Fruit fly (Drosophila melanogaster) whole organism, larva: Measurements from ENCODE around the gene ND-75.

Experiments
- noc ChIP-seq: fragments of 200-800 bp; sonication (Bioruptor generic); optimal IDR thresholded peaks from 3 replicates; lab custom pipeline; 2019; ENCODE audit warnings: missing biosample characterization, mild to moderate bottlenecking, missing genetic modification characterization, moderate library complexity

The ND-75 gene

dm6 chrX:8243966-8244895, 7.3 kb downstream of the ND-75 start, which contains the start of gene sni:
Gene sni, minus strand, starts transcription at chrX:8244016.
- peak; percentile 43 for TF ChIP-seq noc

dm6 chrX:8243251-8243650, 8.2 kb downstream of the ND-75 start:
- TF ChIP-seq noc, result no peak

DNA sequence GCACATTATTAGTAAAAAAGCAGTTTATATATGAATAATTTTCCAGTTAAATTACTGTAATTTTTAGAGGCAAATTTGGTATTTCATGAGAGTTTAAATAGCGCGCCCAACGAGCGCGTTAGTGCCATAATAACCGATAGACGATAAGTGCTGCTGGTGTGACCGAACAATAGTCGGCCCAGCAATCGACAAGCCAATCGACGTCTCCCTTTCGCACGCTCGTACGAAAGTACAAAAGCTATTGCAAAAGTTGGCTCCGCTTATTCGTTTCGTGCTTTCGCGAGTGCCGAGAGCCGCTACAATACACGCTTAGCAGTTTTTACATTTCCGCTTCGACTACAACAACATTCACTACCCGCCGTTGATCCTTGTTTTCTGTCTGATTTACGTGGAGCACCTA, 9.2 kb downstream of the ND-75 start, which contains the start of gene Trxr1:
Gene Trxr1 (plus strand): TSS at position 231 of the 400 bp plus-strand sequence.
- TF ChIP-seq noc, result peak; percentile 8

- TF ChIP-seq noc, result no peak
Measured at dm6 chrX:8240431-8240830, 11.1 kb downstream of the ND-75 start, which contains the start of gene CG2147. Gene CG2147, plus strand, starts transcription at chrX:8240684.

dm6 chrX:8233915-8234565, 17.4 kb downstream of the ND-75 start:
- TF ChIP-seq noc, result no peak

dm6 chrX:8233167-8233566, 18.3 kb downstream of the ND-75 start:
- TF ChIP-seq noc, result peak; percentile 77

DNA sequence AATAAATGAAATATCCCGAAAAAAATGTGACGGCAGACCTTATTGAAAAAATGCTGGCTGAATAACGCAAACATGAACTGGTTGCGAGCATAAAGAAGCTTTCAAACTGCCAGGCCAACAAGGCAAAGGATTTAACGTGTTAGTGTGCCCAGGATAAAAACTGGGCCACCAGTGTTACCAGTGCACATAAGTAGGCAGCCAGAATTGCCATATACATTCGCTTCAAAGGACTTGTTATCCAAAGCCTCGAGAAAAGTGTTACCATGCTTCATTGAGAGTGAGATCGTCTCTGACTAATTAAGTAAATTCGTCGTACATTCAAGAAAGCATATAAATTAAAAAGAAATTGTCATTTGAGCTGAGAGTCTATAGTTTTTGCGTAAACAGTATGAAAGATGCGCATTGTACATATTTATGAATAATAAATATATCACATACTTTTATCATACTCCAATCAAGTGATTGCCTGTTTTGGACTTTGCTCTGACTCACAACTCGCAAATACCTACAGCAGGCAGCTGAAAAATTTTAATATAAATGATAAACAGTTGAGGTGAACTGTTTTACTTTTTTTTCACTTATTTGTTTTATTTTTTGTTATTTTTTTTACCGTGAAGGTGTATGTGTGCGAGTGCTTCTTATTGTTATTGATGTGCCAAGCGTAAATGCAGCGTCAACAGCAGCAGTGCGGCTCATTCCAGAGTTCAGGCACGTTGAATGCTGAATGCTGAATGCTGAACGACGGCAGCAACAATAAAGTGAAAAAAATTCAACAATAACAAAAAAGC, 20.1 kb downstream of the ND-75 start:
- no peak for TF ChIP-seq noc

dm6 chrX:8229918-8230699, 21.4 kb downstream of the ND-75 start:
- TF ChIP-seq noc, result peak; percentile 65

DNA sequence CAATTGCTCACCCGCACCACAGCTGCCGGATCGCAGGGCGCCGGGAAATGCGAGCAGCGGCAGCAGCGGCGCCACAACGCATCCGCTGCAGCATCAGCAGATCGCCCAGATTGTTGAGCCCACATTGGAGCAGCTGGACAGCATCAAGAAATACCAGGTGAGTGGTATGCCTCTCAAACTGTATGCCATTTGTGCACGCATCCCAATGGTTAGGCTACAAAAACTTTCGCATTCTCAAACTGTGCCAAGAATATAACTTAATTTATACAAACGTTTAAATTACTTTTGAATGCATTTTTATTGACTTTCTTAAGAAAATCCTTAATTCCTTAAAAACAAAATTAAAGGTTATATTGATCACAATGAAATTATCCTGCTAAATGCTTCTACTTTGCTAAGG, 23.5 kb downstream of the ND-75 start:
- no peak for TF ChIP-seq noc

dm6 chrX:8215855-8216586, 35.5 kb downstream of the ND-75 start:
- no peak for TF ChIP-seq noc

dm6 chrX:8215094-8215854, 36.2 kb downstream of the ND-75 start:
- no peak for TF ChIP-seq noc

- no peak for TF ChIP-seq noc
Measured at dm6 chrX:8214017-8214416, 37.5 kb downstream of the ND-75 start.

dm6 chrX:8211731-8212468, 39.6 kb downstream of the ND-75 start:
- TF ChIP-seq noc, result no peak
